Fruit fly (Drosophila melanogaster) whole organism, wandering third instar larva: Measurements from ENCODE around the gene Or88a.

Source experiments
- Abd-B ChIP-seq: fragments of >200 bp; optimal IDR thresholded peaks from 2 replicates; lab custom pipeline; 2017; ENCODE audit warnings: missing biosample characterization, missing genetic modification characterization
- CG32264 ChIP-seq: fragments of 200-800 bp; sonication (Bioruptor generic); optimal IDR thresholded peaks from 2 replicates; lab custom pipeline; 2016; ENCODE audit warnings: missing biosample characterization, missing genetic modification characterization
- CG9705 ChIP-seq: fragments of 200-800 bp; sonication (Bioruptor generic); optimal IDR thresholded peaks from 2 replicates; lab custom pipeline; 2018; ENCODE audit warnings: missing biosample characterization, mild to moderate bottlenecking, missing genetic modification characterization
- Dfd ChIP-seq: fragments of >200 bp; optimal IDR thresholded peaks from 2 replicates; lab custom pipeline; 2017; ENCODE audit warnings: missing biosample characterization, missing genetic modification characterization
- Dif ChIP-seq: fragments of 200-275, 200-300 bp; sonication (Bioruptor generic); optimal IDR thresholded peaks from 2 replicates; lab custom pipeline; 2018; ENCODE audit warnings: missing biosample characterization, missing genetic modification characterization; ENCODE audit not compliant: partially characterized antibody
- GATAd ChIP-seq: sonication (Bioruptor generic); optimal IDR thresholded peaks from 2 replicates; lab custom pipeline; 2016; ENCODE audit warnings: missing biosample characterization, missing genetic modification characterization
- HLH106 ChIP-seq: fragments of 200-800 bp; optimal IDR thresholded peaks from 3 replicates; lab custom pipeline; 2019; ENCODE audit warnings: missing biosample characterization, mild to moderate bottlenecking, missing genetic modification characterization, moderate library complexity
- Hnf4 ChIP-seq: fragments of 200-800 bp; sonication (Bioruptor generic); optimal IDR thresholded peaks from 2 replicates; lab custom pipeline; 2016; ENCODE audit warnings: missing biosample characterization, mild to moderate bottlenecking, missing genetic modification characterization
- Hr78 ChIP-seq: fragments of >200 bp; optimal IDR thresholded peaks from 2 replicates; lab custom pipeline; 2017; ENCODE audit warnings: missing biosample characterization, missing genetic modification characterization
- Hr83 ChIP-seq: fragments of 200-300 bp; sonication (Bioruptor generic); optimal IDR thresholded peaks from 2 replicates; lab custom pipeline; 2016; ENCODE audit warnings: missing biosample characterization, mild to moderate bottlenecking, missing genetic modification characterization, moderate library complexity; ENCODE audit not compliant: poor library complexity, severe bottlenecking
- Jra ChIP-seq: sonication (Bioruptor generic); optimal IDR thresholded peaks from 2 replicates; lab custom pipeline; 2016; ENCODE audit warnings: missing biosample characterization, missing genetic modification characterization
- Mio ChIP-seq: sonication (Bioruptor generic); optimal IDR thresholded peaks from 2 replicates; lab custom pipeline; 2016; ENCODE audit warnings: missing biosample characterization, missing genetic modification characterization
- Myc ChIP-seq: fragments of >200 bp; optimal IDR thresholded peaks from 2 replicates; lab custom pipeline; 2017
- N ChIP-seq: fragments of >200 bp; optimal IDR thresholded peaks from 2 replicates; lab custom pipeline; 2018; ENCODE audit warnings: missing biosample characterization, missing external identifiers, missing genetic modification characterization
- OdsH ChIP-seq: fragments of 200-800 bp; sonication (Bioruptor generic); optimal IDR thresholded peaks from 2 replicates; lab custom pipeline; 2016; ENCODE audit warnings: missing biosample characterization, mild to moderate bottlenecking, missing genetic modification characterization
- Rel ChIP-seq, 2 experiments: fragments of 200-800 bp; sonication (Bioruptor generic) in 1 of 2; optimal IDR thresholded peaks; 2 replicates in 1 of 2; 3 replicates in 1 of 2; lab custom pipeline; 2016 to 2019; ENCODE audit warnings: mild to moderate bottlenecking in 2 of 2, missing biosample characterization in 2 of 2, missing genetic modification characterization in 2 of 2, moderate library complexity in 1 of 2
- Sp1 ChIP-seq: fragments of 200-800 bp; sonication (Bioruptor generic); optimal IDR thresholded peaks from 3 replicates; lab custom pipeline; 2019; ENCODE audit warnings: missing biosample characterization, mild to moderate bottlenecking, missing genetic modification characterization, moderate library complexity
- Vsx2 ChIP-seq: fragments of 200-300, 225-300 bp; sonication (Bioruptor generic); optimal IDR thresholded peaks from 2 replicates; lab custom pipeline; 2018; ENCODE audit warnings: missing biosample characterization, missing genetic modification characterization; ENCODE audit not compliant: partially characterized antibody
- br ChIP-seq: fragments of 200-800 bp; sonication (Bioruptor generic); optimal IDR thresholded peaks from 2 replicates; lab custom pipeline; 2016; ENCODE audit warnings: missing biosample characterization, missing genetic modification characterization
- brk ChIP-seq: fragments of 200-800 bp; sonication (Bioruptor generic); optimal IDR thresholded peaks from 2 replicates; lab custom pipeline; 2016; ENCODE audit warnings: missing biosample characterization, mild to moderate bottlenecking, missing genetic modification characterization
- dl ChIP-seq, 2 experiments: fragments of 175-275, 200-275 bp in 1 of 2; fragments of 200-275 bp in 1 of 2; sonication (Bioruptor generic); optimal IDR thresholded peaks; lab custom pipeline; 2018; ENCODE audit warnings: mild to moderate bottlenecking in 2 of 2, missing biosample characterization in 2 of 2, missing genetic modification characterization in 2 of 2, moderate library complexity in 2 of 2; ENCODE audit not compliant: partially characterized antibody in 2 of 2, insufficient read depth in 1 of 2
- dmrt93B ChIP-seq: fragments of 200-800 bp; sonication (Bioruptor generic); optimal IDR thresholded peaks from 2 replicates; lab custom pipeline; 2018; ENCODE audit warnings: missing biosample characterization, mild to moderate bottlenecking, missing genetic modification characterization
- ey ChIP-seq: fragments of 200-800 bp; sonication (Bioruptor generic); optimal IDR thresholded peaks from 2 replicates; lab custom pipeline; 2016; ENCODE audit warnings: missing biosample characterization, missing genetic modification characterization
- foxo ChIP-seq, 2 experiments: fragments of 200-800 bp; sonication (Bioruptor generic); optimal IDR thresholded peaks; 2 replicates in 1 of 2; 3 replicates in 1 of 2; lab custom pipeline; 2016 to 2017; ENCODE audit warnings: missing biosample characterization in 2 of 2, missing genetic modification characterization in 2 of 2
- fru ChIP-seq: fragments of 200-800 bp; sonication (Bioruptor generic); optimal IDR thresholded peaks from 3 replicates; lab custom pipeline; 2016; ENCODE audit warnings: missing biosample characterization, mild to moderate bottlenecking, missing genetic modification characterization
- h ChIP-seq: fragments of 200-800 bp; sonication (Bioruptor generic); optimal IDR thresholded peaks from 3 replicates; lab custom pipeline; 2016; ENCODE audit warnings: missing biosample characterization, mild to moderate bottlenecking, missing genetic modification characterization
- jim ChIP-seq: fragments of 175-275, 200-325 bp; sonication (Bioruptor generic); optimal IDR thresholded peaks from 2 replicates; lab custom pipeline; 2016; ENCODE audit warnings: missing biosample characterization, mild to moderate bottlenecking, missing genetic modification characterization
- lola ChIP-seq: fragments of >200 bp; optimal IDR thresholded peaks from 2 replicates; lab custom pipeline; 2017; ENCODE audit warnings: missing biosample characterization, missing genetic modification characterization
- pan ChIP-seq: fragments of >200 bp; optimal IDR thresholded peaks from 2 replicates; lab custom pipeline; 2017
- psq ChIP-seq: fragments of 200-800 bp; sonication (Bioruptor generic); optimal IDR thresholded peaks from 3 replicates; lab custom pipeline; 2017; ENCODE audit warnings: missing biosample characterization, mild to moderate bottlenecking, missing genetic modification characterization, moderate library complexity
- rgr ChIP-seq: fragments of 200-800 bp; sonication (Bioruptor generic); optimal IDR thresholded peaks from 3 replicates; lab custom pipeline; 2016; ENCODE audit warnings: missing biosample characterization, mild to moderate bottlenecking, missing genetic modification characterization
- sage ChIP-seq: fragments of 200-800 bp; sonication (Bioruptor generic); optimal IDR thresholded peaks from 2 replicates; lab custom pipeline; 2016; ENCODE audit warnings: missing biosample characterization, mild to moderate bottlenecking, missing genetic modification characterization
- sv ChIP-seq: fragments of 200-800 bp; sonication (Bioruptor generic); optimal IDR thresholded peaks from 3 replicates; lab custom pipeline; 2016; ENCODE audit warnings: missing biosample characterization, missing genetic modification characterization
- tai ChIP-seq: sonication (Bioruptor generic); optimal IDR thresholded peaks from 2 replicates; lab custom pipeline; 2016; ENCODE audit warnings: missing biosample characterization, missing genetic modification characterization
- usp ChIP-seq: fragments of >200 bp; optimal IDR thresholded peaks from 2 replicates; lab custom pipeline; 2017; ENCODE audit warnings: missing biosample characterization, missing genetic modification characterization
- woc ChIP-seq: sonication (Bioruptor generic); optimal IDR thresholded peaks from 2 replicates; lab custom pipeline; 2016; ENCODE audit warnings: missing biosample characterization, mild to moderate bottlenecking, missing genetic modification characterization

Gene Or88a

DNA sequence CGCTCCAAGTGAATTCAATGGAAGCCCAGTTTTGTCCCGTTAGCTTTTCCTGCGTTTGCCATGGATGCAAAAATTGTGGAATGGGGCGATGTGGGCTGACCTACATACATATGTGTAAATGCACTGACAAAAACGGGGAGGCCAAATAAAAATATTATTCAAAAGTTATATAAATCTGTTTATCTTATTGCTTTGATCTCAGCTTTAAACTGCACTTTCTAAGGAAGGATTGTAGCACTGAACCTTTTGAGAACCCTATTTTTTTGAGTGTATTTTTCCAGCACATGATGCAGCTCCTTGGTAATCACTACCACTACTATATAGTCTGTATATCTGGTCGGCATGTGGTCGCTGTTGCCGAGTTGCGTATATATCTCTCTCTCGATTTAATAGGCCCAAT is 32.2 kb upstream of the Or88a start:
- no peak for TF ChIP-seq CG32264 (GFP tag; lab: Kevin White, UChicago)
- TF ChIP-seq Mio (GFP tag; lab: Kevin White, UChicago): no peak
- no peak for TF ChIP-seq brk (GFP tag; lab: Kevin White, UChicago)
- TF ChIP-seq woc: no peak
- no peak for TF ChIP-seq pan (lab: Kevin White, UChicago)
- TF ChIP-seq psq (GFP tag; lab: Kevin White, UChicago): peak; percentile 1
- TF ChIP-seq ey (GFP tag; lab: Kevin White, UChicago): no peak
- no peak for TF ChIP-seq jim (GFP tag; lab: Kevin White, UChicago)
- TF ChIP-seq Vsx2: no peak
- no peak for TF ChIP-seq dmrt93B
- TF ChIP-seq HLH106 (tag; lab: Kevin White, UChicago): peak; percentile 18
- TF ChIP-seq tai (GFP tag; lab: Kevin White, UChicago): no peak
- peak; percentile 28 for TF ChIP-seq h (GFP tag; lab: Kevin White, UChicago)
- no peak for TF ChIP-seq br (GFP tag; lab: Kevin White, UChicago)
- TF ChIP-seq Dif (GFP tag; lab: Kevin White, UChicago): no peak
- TF ChIP-seq foxo (GFP tag; optimal IDR thresholded peaks at IDR 0.05; lab: Kevin White, UChicago): peak in 1 of 2 experiments; percentile 21
- no peak for TF ChIP-seq OdsH (GFP tag; lab: Kevin White, UChicago)
- TF ChIP-seq Rel (GFP tag; optimal IDR thresholded peaks at IDR 0.05; lab: Kevin White, UChicago): no peak
- TF ChIP-seq Rel (tag; optimal IDR thresholded peaks at IDR 0.05; lab: Kevin White, UChicago): no peak
- TF ChIP-seq N (GFP tag; lab: Kevin White, UChicago): no peak
- peak; percentile 39 for TF ChIP-seq fru (GFP tag; lab: Kevin White, UChicago)
- no peak for TF ChIP-seq Abd-B (GFP tag; lab: Kevin White, UChicago)
- TF ChIP-seq Myc (lab: Kevin White, UChicago): no peak
- TF ChIP-seq dl (GFP tag; optimal IDR thresholded peaks at IDR 0.05; lab: Kevin White, UChicago; ENCODE audit: insufficient read depth in 1 of 2, partially characterized antibody in 2 of 2): no peak
- no peak for TF ChIP-seq sv (GFP tag; lab: Kevin White, UChicago)
- no peak for TF ChIP-seq Sp1 (GFP tag; lab: Kevin White, UChicago)
- TF ChIP-seq Hnf4 (GFP tag; lab: Kevin White, UChicago): no peak
- no peak for TF ChIP-seq Dfd (GFP tag; lab: Kevin White, UChicago)
- TF ChIP-seq Hr83 (GFP tag; lab: Kevin White, UChicago): no peak
- no peak for TF ChIP-seq CG9705 (GFP tag; lab: Kevin White, UChicago)
- no peak for TF ChIP-seq sage (GFP tag; lab: Kevin White, UChicago)
- TF ChIP-seq lola (GFP tag; lab: Kevin White, UChicago): no peak
- TF ChIP-seq GATAd (GFP tag; lab: Kevin White, UChicago): no peak
- TF ChIP-seq Hr78 (GFP tag; lab: Kevin White, UChicago): no peak
- no peak for TF ChIP-seq rgr (GFP tag; lab: Kevin White, UChicago)
- TF ChIP-seq usp (GFP tag; lab: Kevin White, UChicago): no peak
- TF ChIP-seq, all 38 proteins: peak for 5

DNA sequence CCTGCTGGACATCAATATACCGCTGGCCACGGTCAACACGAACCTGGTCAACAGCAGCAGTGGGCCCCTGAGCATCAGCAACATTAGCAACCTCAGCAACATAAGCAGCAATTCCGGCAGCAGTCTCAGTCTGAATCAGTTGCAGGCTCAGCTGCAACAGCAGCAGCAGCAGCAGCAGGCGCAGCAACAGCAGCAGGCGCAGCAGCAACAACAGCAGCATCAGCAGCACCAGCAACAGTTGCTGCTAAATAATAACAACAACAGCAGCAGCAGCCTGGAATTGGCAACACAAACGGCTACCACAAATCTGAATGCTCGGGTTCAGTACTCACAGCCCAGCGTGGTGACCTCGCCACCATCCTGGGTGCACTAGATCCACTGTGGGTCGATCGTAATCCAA is 27.7 kb upstream of the Or88a start:
- TF ChIP-seq pan (lab: Kevin White, UChicago) (no peak), Dfd (GFP tag; lab: Kevin White, UChicago) (peak; percentile 78)

- no peak for TF ChIP-seq HLH106 (tag; lab: Kevin White, UChicago)
- no peak for TF ChIP-seq GATAd (GFP tag; lab: Kevin White, UChicago)
- TF ChIP-seq tai (GFP tag; lab: Kevin White, UChicago): no peak
- no peak for TF ChIP-seq br (GFP tag; lab: Kevin White, UChicago)
- no peak for TF ChIP-seq fru (GFP tag; lab: Kevin White, UChicago)
- no peak for TF ChIP-seq dmrt93B
- no peak for TF ChIP-seq Abd-B (GFP tag; lab: Kevin White, UChicago)
- no peak for TF ChIP-seq Rel (GFP tag; optimal IDR thresholded peaks at IDR 0.05; lab: Kevin White, UChicago)
- TF ChIP-seq Rel (tag; optimal IDR thresholded peaks at IDR 0.05; lab: Kevin White, UChicago): no peak
- no peak for TF ChIP-seq usp (GFP tag; lab: Kevin White, UChicago)
- TF ChIP-seq sage (GFP tag; lab: Kevin White, UChicago): no peak
- no peak for TF ChIP-seq ey (GFP tag; lab: Kevin White, UChicago)
- no peak for TF ChIP-seq woc
- TF ChIP-seq pan (lab: Kevin White, UChicago): no peak
- no peak for TF ChIP-seq Jra (GFP tag; lab: Kevin White, UChicago)
Observed at dm6 chr3R:14085555-14085954, 23.7 kb upstream of the Or88a start.
